Worm (Caenorhabditis elegans) whole organism, L4 larva: Measurements from ENCODE around the gene ZK688.1.

Experiments
- F10B5.3 ChIP-seq: sonication (generic microtip); optimal IDR thresholded peaks from 2 replicates; lab custom pipeline; 2016; ENCODE audit warnings: mild to moderate bottlenecking, missing genetic modification characterization, missing compliant biosample characterization
- T20F7.1 ChIP-seq: fragments of 200-800 bp; sonication (Bioruptor generic); optimal IDR thresholded peaks from 2 replicates; lab custom pipeline; 2018; ENCODE audit warnings: mild to moderate bottlenecking, missing genetic modification characterization, missing compliant biosample characterization
- Y5F2A.4 ChIP-seq: fragments of 200-800 bp; sonication (Bioruptor generic); optimal IDR thresholded peaks from 2 replicates; lab custom pipeline; 2018; ENCODE audit warnings: mild to moderate bottlenecking, missing genetic modification characterization, missing compliant biosample characterization
- ZK337.2 ChIP-seq: fragments of 200-800 bp; sonication (Bioruptor generic); IDR thresholded peaks from 2 replicates; pipeline ENCODE4 v1.3.6; 2022; ENCODE audit warnings: missing genetic modification reagents, missing genetic modification characterization, missing compliant biosample characterization
- aha-1 ChIP-seq: fragments of 150-350 bp; peaks from one replicate; lab custom pipeline; 2014; ENCODE audit warnings: missing biosample characterization, missing genetic modification characterization
- ama-1 ChIP-seq: fragments of 150-350 bp; optimal IDR thresholded peaks from 2 replicates; lab custom pipeline; 2014; ENCODE audit warnings: inconsistent platforms, mixed read lengths
- ceh-20 ChIP-seq: fragments of 200-800 bp; sonication (Bioruptor generic); IDR thresholded peaks from 2 replicates; pipeline ENCODE4 v1.3.6; 2022; ENCODE audit warnings: missing genetic modification reagents, missing genetic modification characterization, missing compliant biosample characterization
- ceh-44 ChIP-seq: fragments of 200-800 bp; sonication (Bioruptor generic); IDR thresholded peaks from 2 replicates; pipeline ENCODE4 v1.3.6; 2022; ENCODE audit warnings: missing genetic modification reagents, missing genetic modification characterization, missing compliant biosample characterization
- cey-2 ChIP-seq: sonication (generic microtip); optimal IDR thresholded peaks from 3 replicates; lab custom pipeline; 2017; ENCODE audit warnings: missing genetic modification characterization, mild to moderate bottlenecking, missing compliant biosample characterization, antibody characterized with exemption, borderline replicate concordance; ENCODE audit not compliant: insufficient read depth
- ctbp-1 ChIP-seq: fragments of 200-800 bp; sonication (Bioruptor generic); IDR thresholded peaks from 2 replicates; pipeline ENCODE4 v1.3.6; 2022; ENCODE audit warnings: missing genetic modification reagents, missing genetic modification characterization, missing compliant biosample characterization
- daf-16 ChIP-seq, 3 experiments: sonication (generic microtip); optimal IDR thresholded peaks; 2 replicates each; lab custom pipeline; 2016 to 2017; ENCODE audit warnings: missing genetic modification characterization in 3 of 3, missing genetic modification reagents in 3 of 3, mild to moderate bottlenecking in 2 of 3, missing compliant biosample characterization in 2 of 3, missing biosample characterization in 1 of 3, moderate library complexity in 1 of 3
- dpl-1 ChIP-seq: fragments of 150-350 bp; optimal IDR thresholded peaks from 2 replicates; lab custom pipeline; 2014; ENCODE audit warnings: missing biosample characterization, missing genetic modification reagents, missing genetic modification characterization
- dve-1 ChIP-seq: sonication (generic microtip); optimal IDR thresholded peaks from 2 replicates; lab custom pipeline; 2017; ENCODE audit warnings: antibody characterized with exemption, mild to moderate bottlenecking, missing genetic modification characterization, missing compliant biosample characterization; ENCODE audit not compliant: insufficient read depth
- egl-27 ChIP-seq: sonication (generic microtip); optimal IDR thresholded peaks from 3 replicates; lab custom pipeline; 2017; ENCODE audit warnings: missing biosample characterization, missing genetic modification reagents, missing genetic modification characterization
- egl-43 ChIP-seq: fragments of 200-800 bp; sonication (Bioruptor generic); IDR thresholded peaks from 2 replicates; pipeline ENCODE4 v1.3.6; 2022; ENCODE audit warnings: missing genetic modification reagents, missing genetic modification characterization, missing compliant biosample characterization
- hlh-11 ChIP-seq: fragments of 200-800 bp; sonication (Bioruptor generic); optimal IDR thresholded peaks from 2 replicates; lab custom pipeline; 2018; ENCODE audit warnings: mild to moderate bottlenecking, missing genetic modification characterization, missing compliant biosample characterization
- hlh-30 ChIP-seq: sonication (generic microtip); optimal IDR thresholded peaks from 2 replicates; lab custom pipeline; 2017; ENCODE audit warnings: antibody characterized with exemption, mild to moderate bottlenecking, missing genetic modification characterization, missing compliant biosample characterization; ENCODE audit not compliant: insufficient read depth
- lin-15B ChIP-seq: fragments of 150-350 bp; sonication (generic microtip); optimal IDR thresholded peaks from 3 replicates; lab custom pipeline; 2014; ENCODE audit warnings: missing biosample characterization, missing genetic modification characterization
- lin-38 ChIP-seq: fragments of 200-800 bp; sonication (Bioruptor generic); IDR thresholded peaks from 2 replicates; pipeline ENCODE4 v1.3.6; 2022; ENCODE audit warnings: missing genetic modification reagents, missing genetic modification characterization, missing compliant biosample characterization
- lir-3 ChIP-seq: sonication (generic microtip); optimal IDR thresholded peaks from 2 replicates; lab custom pipeline; 2016; ENCODE audit warnings: mild to moderate bottlenecking, missing genetic modification characterization, missing compliant biosample characterization
- lsy-2 ChIP-seq, 2 experiments: fragments of 150-350 bp in 1 of 2; sonication (generic microtip) in 1 of 2; optimal IDR thresholded peaks; 2 replicates each; lab custom pipeline; 2014 to 2017; ENCODE audit warnings: missing biosample characterization in 2 of 2, missing genetic modification characterization in 2 of 2
- madf-5 ChIP-seq, 2 experiments: fragments of 200-800 bp; sonication (Bioruptor generic); IDR thresholded peaks; 2 replicates each; pipeline ENCODE4 v1.3.6; 2022; ENCODE audit warnings: missing compliant biosample characterization in 2 of 2, missing genetic modification characterization in 2 of 2
- mdt-29 ChIP-seq: fragments of 200-800 bp; sonication (Bioruptor generic); IDR thresholded peaks from 2 replicates; pipeline ENCODE4 v1.3.6; 2022; ENCODE audit warnings: missing genetic modification reagents, missing genetic modification characterization, missing compliant biosample characterization
- mep-1 ChIP-seq: fragments of 150-350 bp; sonication (generic microtip); optimal IDR thresholded peaks from 3 replicates; lab custom pipeline; 2014; ENCODE audit warnings: missing biosample characterization, missing genetic modification characterization
- mes-2 ChIP-seq: sonication (generic microtip); optimal IDR thresholded peaks from 2 replicates; lab custom pipeline; 2016; ENCODE audit warnings: missing genotype, mild to moderate bottlenecking, missing genetic modification characterization, missing compliant biosample characterization; ENCODE audit not compliant: poor library complexity, severe bottlenecking
- nhr-10 ChIP-seq: fragments of 150-350 bp; optimal IDR thresholded peaks from 2 replicates; lab custom pipeline; 2014; ENCODE audit warnings: missing biosample characterization, missing genetic modification characterization
- nhr-28 ChIP-seq: fragments of 150-350 bp; optimal IDR thresholded peaks from 2 replicates; lab custom pipeline; 2014; ENCODE audit warnings: missing biosample characterization, missing genetic modification characterization
- nhr-6 ChIP-seq: fragments of 150-350 bp; optimal IDR thresholded peaks from 2 replicates; lab custom pipeline; 2014; ENCODE audit warnings: missing biosample characterization, missing genetic modification characterization
- nhr-76 ChIP-seq: fragments of 150-350 bp; optimal IDR thresholded peaks from 2 replicates; lab custom pipeline; 2014; ENCODE audit warnings: missing biosample characterization, missing genetic modification characterization
- nhr-77 ChIP-seq: fragments of 150-350 bp; optimal IDR thresholded peaks from 2 replicates; lab custom pipeline; 2014; ENCODE audit warnings: missing biosample characterization, missing genetic modification characterization
- pqm-1 ChIP-seq: sonication (generic microtip); optimal IDR thresholded peaks from 2 replicates; lab custom pipeline; 2017; ENCODE audit warnings: missing biosample characterization, missing genetic modification characterization
- rbr-2 ChIP-seq: sonication (generic microtip); optimal IDR thresholded peaks from 2 replicates; lab custom pipeline; 2016; ENCODE audit warnings: missing genotype, missing genetic modification characterization, missing compliant biosample characterization
- snpc-4 ChIP-seq: fragments of 150-350 bp; optimal IDR thresholded peaks from 2 replicates; lab custom pipeline; 2014; ENCODE audit warnings: missing biosample characterization, missing genetic modification characterization
- tra-1 ChIP-seq: fragments of 200-800 bp; sonication (Bioruptor generic); IDR thresholded peaks from 2 replicates; pipeline ENCODE4 v1.3.6; 2022; ENCODE audit warnings: missing genetic modification reagents, missing genetic modification characterization, missing compliant biosample characterization
- unc-130 ChIP-seq: sonication (generic microtip); optimal IDR thresholded peaks from 2 replicates; lab custom pipeline; 2016; ENCODE audit warnings: missing genetic modification reagents, missing genetic modification characterization, missing compliant biosample characterization
- unc-39 ChIP-seq: sonication (generic microtip); optimal IDR thresholded peaks from 2 replicates; lab custom pipeline; 2017; ENCODE audit warnings: missing biosample characterization, missing genetic modification characterization
- unc-62 ChIP-seq, 3 experiments: fragments of 150-350 bp in 1 of 3; sonication (generic microtip); optimal IDR thresholded peaks in 2 of 3; peaks in 1 of 3; 1 replicate in 1 of 3; 2 replicates in 2 of 3; lab custom pipeline; 2014 to 2017; ENCODE audit warnings: missing biosample characterization in 3 of 3, missing genetic modification characterization in 3 of 3, missing genetic modification reagents in 3 of 3, missing genotype in 1 of 3
- vab-7 ChIP-seq: fragments of 200-800 bp; sonication (Bioruptor generic); IDR thresholded peaks from 2 replicates; pipeline ENCODE4 v1.3.6; 2022; ENCODE audit warnings: missing genetic modification reagents, missing genetic modification characterization, missing compliant biosample characterization
- zag-1 ChIP-seq: fragments of 150-350 bp; optimal IDR thresholded peaks from 2 replicates; lab custom pipeline; 2014; ENCODE audit warnings: missing biosample characterization, missing genetic modification characterization

ZK688.1 gene

ce11 chrIII:7917667-7918066 is 8.3 kb downstream of the ZK688.1 start, which contains the start of gene gly-3:
Gene gly-3 (minus strand): TSS chrIII:7917767.
- TF ChIP-seq unc-39, result no peak
- no peak for TF ChIP-seq egl-43 (GFP tag; lab: Robert Waterston, UW)
- TF ChIP-seq nhr-10 (tag; lab: Kevin White, UChicago), result no peak
- TF ChIP-seq aha-1 (tag; lab: Kevin White, UChicago), result no peak
- TF ChIP-seq zag-1 (tag; lab: Kevin White, UChicago), result no peak
- no peak for TF ChIP-seq nhr-76 (tag; lab: Kevin White, UChicago)
- no peak for TF ChIP-seq lir-3 (tag; lab: Kevin White, UChicago)
- TF ChIP-seq ceh-20 (GFP tag; lab: Robert Waterston, UW), result no peak
- TF ChIP-seq lin-15B (tag; lab: Kevin White, UChicago), result no peak
- no peak for TF ChIP-seq mdt-29 (GFP tag; lab: Robert Waterston, UW)
- no peak for TF ChIP-seq hlh-30 (tag; lab: Kevin White, UChicago)
- TF ChIP-seq egl-27 (tag; lab: Kevin White, UChicago), result no peak

- TF ChIP-seq nhr-77 (tag; lab: Kevin White, UChicago), result no peak
- no peak for TF ChIP-seq egl-27 (tag; lab: Kevin White, UChicago)
- TF ChIP-seq lsy-2 (tag; optimal IDR thresholded peaks at IDR 0.05; lab: Kevin White, UChicago), result no peak
- no peak for TF ChIP-seq nhr-6 (tag; lab: Kevin White, UChicago)
- TF ChIP-seq madf-5 (GFP tag; IDR thresholded peaks at IDR 0.05; lab: Robert Waterston, UW), result no peak
- TF ChIP-seq F10B5.3 (tag; lab: Kevin White, UChicago), result no peak
- TF ChIP-seq zag-1 (tag; lab: Kevin White, UChicago), result no peak
Measured at ce11 chrIII:7919823-7920222, 10.5 kb downstream of the ZK688.1 start, which contains the start of gene C29E4.14. Gene C29E4.14 (plus strand): TSS chrIII:7920123.

DNA sequence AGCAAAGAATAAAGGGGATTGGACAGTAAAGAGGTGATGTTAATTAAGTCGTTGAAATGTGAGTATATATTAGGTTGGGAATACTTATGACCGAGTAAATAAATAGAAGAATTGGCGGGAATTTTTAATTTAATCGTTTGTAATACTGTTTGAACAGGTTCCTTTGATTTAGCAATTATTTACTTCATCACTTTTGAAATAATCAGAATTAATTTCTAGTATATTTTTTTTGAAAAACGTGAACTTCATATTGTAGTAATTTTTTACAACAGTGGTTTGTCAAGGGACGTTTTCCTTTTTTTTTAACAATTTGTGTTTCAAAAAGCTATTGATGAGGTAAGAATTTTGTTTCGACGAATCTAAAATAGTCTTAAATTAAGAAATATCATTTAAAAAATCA is 12.8 kb downstream of the ZK688.1 start, which contains the start of gene C29E4.17:
TSS of gene C29E4.17 (plus strand) at position 301 of the 400 bp plus-strand sequence.
- TF ChIP-seq rbr-2 (tag; lab: Kevin White, UChicago) (no peak), ZK337.2 (GFP tag; lab: Robert Waterston, UW) (no peak), hlh-11 (tag; lab: Kevin White, UChicago) (no peak)

- TF ChIP-seq ctbp-1 (GFP tag; lab: Robert Waterston, UW), result no peak
- TF ChIP-seq ama-1 (lab: Kevin White, UChicago), result no peak
- peak in 1 of 2 experiments; percentile 72 for TF ChIP-seq unc-62 (GFP tag; optimal IDR thresholded peaks at IDR 0.05 in 1 of 2; lab: Kevin White, UChicago)
- no peak for TF ChIP-seq unc-62 (tag; optimal IDR thresholded peaks at IDR 0.05; lab: Kevin White, UChicago)
Measured at ce11 chrIII:7924821-7925220, 15.5 kb downstream of the ZK688.1 start, which contains the start of gene tag-250. Gene tag-250 (minus strand): TSS chrIII:7924921.

DNA sequence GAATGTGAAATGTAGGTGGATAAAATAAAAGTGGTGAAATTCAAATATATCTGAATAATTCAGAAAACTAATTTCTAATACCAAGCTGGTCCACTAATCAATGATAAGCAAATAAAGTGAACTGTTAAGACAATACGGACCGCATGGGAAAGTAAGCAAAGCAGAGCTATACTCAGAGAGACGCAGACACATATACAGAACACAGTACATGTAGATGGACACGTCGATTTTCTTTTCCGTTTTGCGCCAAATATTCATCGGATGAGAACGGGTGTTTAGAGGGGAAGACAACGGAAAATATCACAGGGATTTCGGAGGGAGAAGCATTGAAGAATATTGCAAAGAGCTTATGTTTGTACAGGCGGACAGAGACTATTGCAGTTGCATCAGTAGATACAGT is 16.6 kb downstream of the ZK688.1 start:
- peak; percentile 70 for TF ChIP-seq aha-1 (tag; lab: Kevin White, UChicago)
- peak; percentile 7 for TF ChIP-seq mes-2 (tag; lab: Kevin White, UChicago)
- no peak for TF ChIP-seq cey-2 (tag; lab: Kevin White, UChicago)

- TF ChIP-seq mes-2 (tag; lab: Kevin White, UChicago) (peak; percentile 64), unc-130 (GFP tag; lab: Kevin White, UChicago) (peak; percentile 39), mep-1 (peak; percentile 10), dpl-1 (peak; percentile 81), tra-1 (GFP tag; lab: Robert Waterston, UW) (no peak), dve-1 (peak; percentile 28), nhr-28 (tag; lab: Kevin White, UChicago) (peak; percentile 34), snpc-4 (tag; lab: Kevin White, UChicago) (no peak), vab-7 (GFP tag; lab: Robert Waterston, UW) (no peak), cey-2 (tag; lab: Kevin White, UChicago) (no peak), ceh-44 (GFP tag; lab: Robert Waterston, UW) (no peak), hlh-30 (tag; lab: Kevin White, UChicago) (peak; percentile 12), Y5F2A.4 (GFP tag; lab: Kevin White, UChicago) (no peak), T20F7.1 (GFP tag; lab: Kevin White, UChicago) (peak; percentile 72), lin-38 (GFP tag; lab: Robert Waterston, UW) (peak; percentile 33; the same call in 1 of the 2 replicates), daf-16 (GFP tag; optimal IDR thresholded peaks at IDR 0.05; lab: Kevin White, UChicago) (no peak), daf-16 (tag; optimal IDR thresholded peaks at IDR 0.05; lab: Kevin White, UChicago) (peak; percentile 37), pqm-1 (tag; lab: Kevin White, UChicago) (peak; percentile 21)
Measured at ce11 chrIII:7928549-7929129, 19.3 kb downstream of the ZK688.1 start, which contains the start of the genes C29E4.13 and npp-15. Gene C29E4.13 (minus strand): TSS chrIII:7928717. Gene npp-15 (plus strand): TSS chrIII:7929043.
